Fruit fly (Drosophila melanogaster): ENCODE data around the gene bru2.
A peak's percentile ranks its signal among the peaks of the same experiment; 100 is the strongest.

Gene bru2

DNA sequence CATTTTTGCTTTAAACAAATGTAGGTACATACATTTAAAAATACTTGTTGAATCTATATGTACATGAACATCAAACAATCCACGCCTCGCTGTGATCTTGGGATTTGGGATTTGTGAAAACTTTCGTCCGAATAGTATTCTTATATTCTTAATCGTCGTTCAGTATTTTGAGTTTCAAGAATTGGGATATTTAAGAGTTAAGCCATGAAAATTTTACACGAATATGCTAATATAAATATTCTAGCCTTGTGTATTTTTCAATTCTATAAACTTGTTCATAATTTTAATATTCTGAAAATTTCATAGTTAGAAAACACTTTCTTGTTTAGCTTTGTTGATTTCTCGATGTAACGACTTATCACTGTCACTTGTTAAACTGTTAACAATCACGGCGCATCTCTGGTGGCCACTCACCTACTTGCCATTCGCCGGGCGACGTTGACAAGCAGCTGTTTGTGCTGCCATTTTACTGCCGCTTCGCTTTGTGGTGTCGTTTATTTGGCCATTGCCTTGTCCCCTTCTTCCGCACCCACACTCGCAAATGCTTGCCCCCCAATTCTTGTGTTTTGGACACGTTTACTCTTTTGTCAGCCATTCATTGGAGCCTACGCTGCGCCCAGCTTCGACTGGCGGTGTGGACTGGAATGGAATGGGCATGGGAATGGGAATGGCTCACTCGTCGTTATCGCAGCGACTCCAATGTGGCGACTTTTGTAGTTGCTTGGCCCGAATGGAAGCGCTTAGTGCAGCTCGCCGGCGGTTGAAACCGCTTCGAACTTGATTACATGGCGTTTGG, 92.2 kb downstream of the bru2 start (continued):
- TF ChIP-seq fru (GFP tag; optimal IDR thresholded peaks at IDR 0.05), result no peak

dm6 chr2L:12445743-12446142, 101.7 kb downstream of the bru2 start, which contains the start of gene Oatp33Ea:
TSS of gene Oatp33Ea (minus strand) at chr2L:12445924.
- TF ChIP-seq woc (GFP tag; optimal IDR thresholded peaks at IDR 0.05), result no peak
- peak; percentile 5 for TF ChIP-seq h (GFP tag; optimal IDR thresholded peaks at IDR 0.05)
- TF ChIP-seq Rel (GFP tag; optimal IDR thresholded peaks at IDR 0.05), result no peak
- peak; percentile 65 for TF ChIP-seq Rel (tag; optimal IDR thresholded peaks at IDR 0.05)
- no peak for TF ChIP-seq fru (GFP tag; optimal IDR thresholded peaks at IDR 0.05)
- TF ChIP-seq Sp1 (GFP tag; optimal IDR thresholded peaks at IDR 0.05), result no peak
- peak; percentile 52 for TF ChIP-seq CrebA (GFP tag; optimal IDR thresholded peaks at IDR 0.05; ENCODE audit: borderline replicate concordance)
- no peak for TF ChIP-seq ey (GFP tag; optimal IDR thresholded peaks at IDR 0.05)

Data from whole organism, wandering third instar larva.